Fruit fly (Drosophila melanogaster) whole organism: ENCODE results near the gene xit.
A peak's percentile ranks its signal among the peaks of the same experiment; 100 is the strongest.

Source experiments
- Dll ChIP-seq: fragments of >200 bp; optimal IDR thresholded peaks from 2 replicates; lab custom pipeline; 2017
- EcR ChIP-seq, 2 experiments: fragments of >200 bp; optimal IDR thresholded peaks; 2 replicates each; lab custom pipeline; 2017; ENCODE audit warnings: missing biosample characterization in 2 of 2, missing genetic modification characterization in 2 of 2, missing genetic modification reagents in 2 of 2
- psq ChIP-seq: fragments of >200 bp; optimal IDR thresholded peaks from 2 replicates; lab custom pipeline; 2017
- usp ChIP-seq: fragments of >200 bp; optimal IDR thresholded peaks from 2 replicates; lab custom pipeline; 2017; ENCODE audit warnings: missing biosample characterization, missing genetic modification characterization, mixed read lengths

dm6 chrX:6791531-6791930 is 29.3 kb upstream of the xit start:
- TF ChIP-seq usp (GFP tag; lab: Kevin White, UChicago) (no peak), Dll (lab: Kevin White, UChicago) (peak; percentile 50), psq (lab: Kevin White, UChicago) (no peak), EcR (GFP tag; optimal IDR thresholded peaks at IDR 0.05; lab: Kevin White, UChicago) (no peak)
